Fruit fly (Drosophila melanogaster) S2 (cell line): ENCODE results near the gene CG10802.

Experiments used
- CG8478 ChIP-seq: fragments of >200 bp; optimal IDR thresholded peaks from 2 replicates; lab custom pipeline; 2018
- CTCF ChIP-seq, 2 experiments: fragments of >200 bp; optimal IDR thresholded peaks; 2 replicates each; lab custom pipeline; 2018

The CG10802 gene

DNA sequence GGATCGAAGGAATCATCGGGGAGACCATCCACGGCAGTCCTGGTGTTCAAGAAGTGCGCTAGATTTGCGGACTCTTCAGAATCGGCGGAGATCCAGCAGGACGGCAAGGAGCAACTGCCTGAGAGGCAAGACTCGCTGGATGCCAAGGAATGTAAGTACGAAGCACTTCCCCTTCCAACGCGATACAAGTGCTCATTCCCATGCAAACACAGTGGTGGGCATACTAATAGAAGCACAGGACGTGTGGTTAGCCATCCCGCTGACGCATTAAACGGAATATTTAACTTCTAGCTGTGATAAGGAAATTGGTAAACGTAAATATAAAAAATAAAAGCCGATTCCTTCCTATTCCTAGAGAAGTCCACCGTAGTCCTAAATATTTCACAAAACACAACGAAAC, 3.1 kb downstream of the CG10802 start:
- TF ChIP-seq CTCF (optimal IDR thresholded peaks at IDR 0.05; lab: Kevin White, UChicago), result no peak
- TF ChIP-seq CG8478 (lab: Kevin White, UChicago), result no peak

DNA sequence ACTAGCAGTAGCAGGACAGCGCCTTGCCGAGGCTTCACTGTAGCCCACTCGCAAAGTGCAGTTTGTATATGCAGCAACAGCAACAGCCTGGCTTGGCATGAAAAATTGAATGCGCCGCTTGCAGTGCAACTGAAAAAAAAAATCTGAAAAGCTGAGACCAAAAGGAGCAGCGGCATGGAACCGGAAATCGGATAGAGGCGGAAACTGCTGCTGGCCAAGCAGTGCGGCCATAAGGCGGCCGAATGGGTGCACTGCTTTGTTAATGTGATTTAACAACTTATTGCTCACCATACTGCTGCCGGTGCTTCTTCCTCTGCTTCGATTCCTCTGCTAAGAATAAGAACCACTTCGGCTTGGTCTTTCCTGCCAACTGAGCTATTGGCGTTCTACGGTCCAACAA, 21.5 kb downstream of the CG10802 start:
- TF ChIP-seq CTCF (optimal IDR thresholded peaks at IDR 0.05; lab: Kevin White, UChicago) (no peak), CG8478 (lab: Kevin White, UChicago) (no peak)

DNA sequence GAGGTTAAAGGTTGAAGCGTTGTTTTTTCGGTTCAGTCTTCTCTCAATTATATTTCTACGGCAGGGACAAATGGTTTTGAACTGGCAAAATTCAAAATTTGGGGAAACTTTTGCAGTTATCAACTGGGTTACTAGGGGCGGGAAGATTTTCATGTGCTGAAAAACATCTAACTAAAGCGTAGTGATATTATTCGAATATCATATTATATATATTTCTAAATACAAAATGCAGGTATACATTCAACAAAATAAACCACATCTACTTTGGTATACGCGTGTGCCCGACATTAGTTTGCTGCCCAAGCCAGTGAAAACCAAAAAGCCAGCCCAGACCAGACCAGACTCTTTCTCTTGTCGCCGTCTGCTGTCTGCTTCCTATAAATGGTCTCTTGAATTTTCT, 22.0 kb downstream of the CG10802 start, which contains the start of gene Gas8:
Gene Gas8, minus strand, starts transcription at position 101 of the 400 bp plus-strand sequence.
- no peak for TF ChIP-seq CG8478 (lab: Kevin White, UChicago)
- TF ChIP-seq CTCF (optimal IDR thresholded peaks at IDR 0.05; lab: Kevin White, UChicago), result no peak

DNA sequence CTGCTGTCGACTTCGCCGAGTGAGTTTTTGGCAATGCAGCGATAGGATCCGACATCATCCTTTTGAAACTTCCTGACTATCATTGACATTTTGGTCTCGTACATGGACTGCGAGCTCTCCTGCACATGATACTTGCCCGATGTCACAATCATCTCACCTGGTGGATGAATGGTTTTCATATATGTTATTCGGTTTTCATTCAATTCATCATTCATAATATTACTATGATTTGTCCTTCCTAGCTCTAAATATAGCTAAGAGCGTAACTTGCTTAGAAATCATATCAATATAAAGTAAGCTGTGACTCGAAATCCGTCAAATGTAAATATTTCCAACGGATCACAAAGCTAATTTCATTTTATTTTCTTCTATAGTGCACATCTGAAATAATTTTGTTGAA, 31.3 kb downstream of the CG10802 start, which contains the start of gene CG13021:
Gene CG13021, plus strand, starts transcription at position 301 of the 400 bp plus-strand sequence.
- TF ChIP-seq CG8478 (lab: Kevin White, UChicago), result no peak
- TF ChIP-seq CTCF (optimal IDR thresholded peaks at IDR 0.05; lab: Kevin White, UChicago), result no peak

DNA sequence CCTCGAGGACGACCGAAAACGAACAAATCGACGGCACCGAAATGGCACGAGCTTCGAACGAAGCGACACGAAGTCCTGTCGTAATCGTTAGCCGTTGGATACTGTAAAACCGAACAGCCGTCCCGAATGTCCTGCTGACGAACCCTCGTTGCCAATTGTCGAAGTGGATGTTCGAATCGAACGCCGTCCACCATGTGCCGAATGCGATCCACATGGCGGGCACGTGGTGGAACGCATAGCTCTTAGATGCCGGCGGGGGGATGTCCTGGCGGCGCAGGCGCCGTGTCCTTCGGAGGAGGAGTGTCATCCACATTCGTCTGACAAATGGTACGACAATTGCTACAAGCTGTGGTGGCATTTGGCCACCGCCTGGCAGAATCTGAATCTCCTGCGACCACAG, 47.9 kb downstream of the CG10802 start:
- TF ChIP-seq CG8478 (lab: Kevin White, UChicago) (no peak), CTCF (optimal IDR thresholded peaks at IDR 0.05; lab: Kevin White, UChicago) (no peak)
